Worm (Caenorhabditis elegans): Measurements from ENCODE around the gene plc-4.

plc-4 gene

DNA sequence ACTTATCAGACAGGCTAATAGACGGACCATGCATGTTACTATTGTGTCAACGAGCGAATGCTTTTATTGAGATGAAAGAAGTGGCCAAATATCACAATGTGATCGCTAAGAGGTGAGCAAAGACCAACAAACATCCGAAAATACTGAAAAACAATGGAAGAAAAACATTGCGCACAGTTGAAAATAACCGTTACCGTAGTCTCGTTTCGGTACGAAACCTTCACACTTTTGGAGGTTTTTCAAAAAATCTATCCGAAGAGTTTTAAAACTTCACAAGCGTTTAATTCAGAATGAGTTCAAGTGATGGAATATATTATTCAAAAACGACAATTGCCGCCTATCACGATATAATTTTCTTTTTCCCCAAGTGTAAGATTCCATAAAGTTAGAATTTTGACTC is 3.6 kb downstream of the plc-4 start (continued):
- TF ChIP-seq ZK185.1 (tag; optimal IDR thresholded peaks at IDR 0.05; ENCODE audit: poor library complexity, severe bottlenecking) (no peak), zim-3 (tag; optimal IDR thresholded peaks at IDR 0.05) (no peak), F39B2.1 (GFP tag; IDR thresholded peaks at IDR 0.05) (no peak), egl-18 (GFP tag; IDR thresholded peaks at IDR 0.05) (no peak), lin-40 (tag; optimal IDR thresholded peaks at IDR 0.05) (no peak), let-607 (tag; optimal IDR thresholded peaks at IDR 0.05) (no peak), nhr-120 (GFP tag; IDR thresholded peaks at IDR 0.05) (no peak), snpc-3.4 (tag; optimal IDR thresholded peaks at IDR 0.05) (no peak), attf-3 (GFP tag; conservative IDR thresholded peaks at IDR 0.05) (peak; percentile 35; the same call in 1 of the 2 replicates), ceh-91 (GFP tag; IDR thresholded peaks at IDR 0.05) (no peak), bed-2 (GFP tag; IDR thresholded peaks at IDR 0.05) (no peak), unc-62 (GFP tag; optimal IDR thresholded peaks at IDR 0.05) (no peak), T07F8.4 (tag; optimal IDR thresholded peaks at IDR 0.05) (no peak), him-1 (tag; optimal IDR thresholded peaks at IDR 0.05) (peak; percentile 16), fkh-3 (tag; optimal IDR thresholded peaks at IDR 0.05) (no peak), tbp1 (GFP tag; optimal IDR thresholded peaks at IDR 0.05) (no peak), let-526 (GFP tag; IDR thresholded peaks at IDR 0.05) (no peak), ztf-25 (GFP tag; IDR thresholded peaks at IDR 0.05) (no peak), hrde-1 (tag; optimal IDR thresholded peaks at IDR 0.05; ENCODE audit: borderline replicate concordance) (no peak), ama-1 (optimal IDR thresholded peaks at IDR 0.05) (no peak), ama-1 (GFP tag; optimal IDR thresholded peaks at IDR 0.05) (no peak), nfya-1 (tag; optimal IDR thresholded peaks at IDR 0.05; ENCODE audit: borderline replicate concordance, insufficient read depth) (no peak), madf-3 (GFP tag; IDR thresholded peaks at IDR 0.05) (no peak), tbx-9 (tag; optimal IDR thresholded peaks at IDR 0.05; ENCODE audit: borderline replicate concordance) (no peak), dpl-1 (GFP tag; optimal IDR thresholded peaks at IDR 0.05) (peak; percentile 40), hlh-12 (tag; optimal IDR thresholded peaks at IDR 0.05) (no peak), lin-35 (GFP tag; optimal IDR thresholded peaks at IDR 0.05) (no peak), ztf-18 (tag; optimal IDR thresholded peaks at IDR 0.05) (no peak), aptf-3 (GFP tag; IDR thresholded peaks at IDR 0.05) (no peak), ztf-26 (tag; optimal IDR thresholded peaks at IDR 0.05) (no peak), xnd-1 (tag; optimal IDR thresholded peaks at IDR 0.05) (peak; percentile 6), F33H1.4 (GFP tag; IDR thresholded peaks at IDR 0.05) (peak; percentile 80), Y56A3A.18 (GFP tag; IDR thresholded peaks at IDR 0.05) (no peak), T26A5.8 (tag; optimal IDR thresholded peaks at IDR 0.05) (no peak), Y95B8A.8 (GFP tag; IDR thresholded peaks at IDR 0.05) (no peak), ceh-58 (GFP tag; IDR thresholded peaks at IDR 0.05) (no peak), F57C9.4 (tag; optimal IDR thresholded peaks at IDR 0.05) (no peak), tlf-1 (GFP tag; optimal IDR thresholded peaks at IDR 0.05) (no peak), F49E8.2 (tag; optimal IDR thresholded peaks at IDR 0.05; ENCODE audit: insufficient read depth) (no peak), athp-1 (tag; optimal IDR thresholded peaks at IDR 0.05) (no peak), rpc-1 (optimal IDR thresholded peaks at IDR 0.05) (no peak), rpc-1 (tag; optimal IDR thresholded peaks at IDR 0.05) (no peak), ztf-28 (GFP tag; IDR thresholded peaks at IDR 0.05) (no peak), ztf-6 (GFP tag; IDR thresholded peaks at IDR 0.05) (no peak), lsl-1 (GFP tag; optimal IDR thresholded peaks at IDR 0.05) (peak; percentile 79), F57A8.1 (GFP tag; optimal IDR thresholded peaks at IDR 0.05) (no peak), Y53F4B.3 (GFP tag; IDR thresholded peaks at IDR 0.05) (no peak), egl-44 (GFP tag; IDR thresholded peaks at IDR 0.05) (no peak), mes-4 (tag; optimal IDR thresholded peaks at IDR 0.05) (no peak), akir-1 (GFP tag; optimal IDR thresholded peaks at IDR 0.05) (no peak)

Data from whole organism, young adult.